Worm (Caenorhabditis elegans): ENCODE measurements around the gene ZK892.3.
"Not testable (repeated sequence)": the region's sequence is repeated elsewhere in the genome, so short reads cannot be mapped to it uniquely, and the experiment has no call there.

- peak; percentile 60 for TF ChIP-seq lsy-2 (tag; optimal IDR thresholded peaks at IDR 0.05)
- TF ChIP-seq hlh-1 (tag; optimal IDR thresholded peaks at IDR 0.05); snpc-4 (tag; optimal IDR thresholded peaks at IDR 0.05); ztf-11 (tag; optimal IDR thresholded peaks at IDR 0.05); blmp-1 (tag; optimal IDR thresholded peaks at IDR 0.05); ceh-39 (tag; optimal IDR thresholded peaks at IDR 0.05); unc-120 (tag; optimal IDR thresholded peaks at IDR 0.05; ENCODE audit: poor library complexity, severe bottlenecking); mls-2 (tag; optimal IDR thresholded peaks at IDR 0.05); nhr-28 (tag; optimal IDR thresholded peaks at IDR 0.05); nhr-12 (tag; optimal IDR thresholded peaks at IDR 0.05); unc-39 (tag; optimal IDR thresholded peaks at IDR 0.05): not testable (repeated sequence)
- TF ChIP-seq nhr-237 (tag; optimal IDR thresholded peaks at IDR 0.05), result peak; percentile 35
- peak; percentile 59 for TF ChIP-seq ces-1 (GFP tag; optimal IDR thresholded peaks at IDR 0.05)
- TF ChIP-seq sptf-1 (tag; optimal IDR thresholded peaks at IDR 0.05), result peak; percentile 71
Measured at ce11 chrII:10033163-10033871, 31.7 kb downstream of the ZK892.3 start, which contains the start of gene mtcu-2.

Measured in whole organism, mixed stage, embryonic.